Fruit fly (Drosophila melanogaster) whole organism, embryonic: ENCODE measurements around the gene CG13144.

Experiments used
- BtbVII ChIP-seq: fragments of 200-800 bp; sonication (Bioruptor generic); optimal IDR thresholded peaks from 3 replicates; lab custom pipeline; 2017; ENCODE audit warnings: missing biosample characterization, mild to moderate bottlenecking, missing genetic modification characterization
- CG10274 ChIP-seq: fragments of 200-800 bp; sonication (Bioruptor generic); optimal IDR thresholded peaks from 3 replicates; lab custom pipeline; 2017; ENCODE audit warnings: missing biosample characterization, mild to moderate bottlenecking, missing genetic modification characterization
- CG11093 ChIP-seq: fragments of 200-800 bp; sonication (Bioruptor generic); IDR thresholded peaks from 3 replicates; pipeline ENCODE4 v1.3.6; 2022; ENCODE audit warnings: missing biosample characterization, missing genetic modification characterization
- CG15269 ChIP-seq: fragments of 200-800 bp; sonication (Bioruptor generic); optimal IDR thresholded peaks from 2 replicates; lab custom pipeline; 2018; ENCODE audit warnings: missing biosample characterization, mild to moderate bottlenecking, missing genetic modification characterization, moderate library complexity
- CG15479 ChIP-seq: fragments of 200-800 bp; sonication (Bioruptor generic); optimal IDR thresholded peaks from 3 replicates; lab custom pipeline; 2019; ENCODE audit warnings: missing biosample characterization, mild to moderate bottlenecking, missing genetic modification characterization, moderate library complexity
- CG1647 ChIP-seq: fragments of 200-800 bp; sonication (Bioruptor generic); optimal IDR thresholded peaks from 3 replicates; lab custom pipeline; 2016; ENCODE audit warnings: missing biosample characterization, missing genetic modification characterization
- CG16779 ChIP-seq: fragments of 200-800 bp; sonication (Bioruptor generic); IDR thresholded peaks from 2 replicates; pipeline ENCODE4 v1.3.6; 2022; ENCODE audit warnings: missing biosample characterization, missing genetic modification characterization
- CG17359 ChIP-seq: fragments of 200-800 bp; sonication (Bioruptor generic); optimal IDR thresholded peaks from 3 replicates; lab custom pipeline; 2018; ENCODE audit warnings: missing biosample characterization, mild to moderate bottlenecking, missing genetic modification characterization, moderate library complexity
- CG1792 ChIP-seq: fragments of 200-800 bp; sonication (Bioruptor generic); optimal IDR thresholded peaks from 2 replicates; lab custom pipeline; 2016; ENCODE audit warnings: missing biosample characterization, missing genetic modification characterization
- CG18011 ChIP-seq: fragments of 200-800 bp; sonication (Bioruptor generic); optimal IDR thresholded peaks from 2 replicates; lab custom pipeline; 2017; ENCODE audit warnings: missing biosample characterization, missing genetic modification characterization, mild to moderate bottlenecking, moderate library complexity, missing genotype
- CG2889 ChIP-seq: fragments of 200-800 bp; sonication (Bioruptor generic); IDR thresholded peaks from 3 replicates; pipeline ENCODE4 v1.3.6; 2022; ENCODE audit warnings: missing biosample characterization, missing genetic modification characterization
- CG30403 ChIP-seq: fragments of 200-800 bp; sonication (Bioruptor generic); optimal IDR thresholded peaks from 3 replicates; lab custom pipeline; 2016; ENCODE audit warnings: missing biosample characterization, missing genetic modification characterization
- CG31441 ChIP-seq: fragments of 200-800 bp; sonication (Bioruptor generic); IDR thresholded peaks from 2 replicates; pipeline ENCODE4 v1.3.6; 2022; ENCODE audit warnings: missing biosample characterization, missing genetic modification characterization
- CG3838 ChIP-seq: fragments of 200-800 bp; sonication (Bioruptor generic); optimal IDR thresholded peaks from 3 replicates; lab custom pipeline; 2016; ENCODE audit warnings: missing biosample characterization, missing genetic modification characterization
- CG5245 ChIP-seq: fragments of 200-800 bp; sonication (Bioruptor generic); optimal IDR thresholded peaks from 3 replicates; lab custom pipeline; 2016; ENCODE audit warnings: missing biosample characterization, missing genetic modification characterization
- CG6654 ChIP-seq: fragments of 200-800 bp; sonication (Bioruptor generic); optimal IDR thresholded peaks from 2 replicates; lab custom pipeline; 2017; ENCODE audit warnings: missing biosample characterization, mild to moderate bottlenecking, missing genetic modification characterization
- CG7271 ChIP-seq: fragments of 200-800 bp; sonication (Bioruptor generic); optimal IDR thresholded peaks from 2 replicates; lab custom pipeline; 2018; ENCODE audit warnings: missing biosample characterization, mild to moderate bottlenecking, missing genetic modification characterization, moderate library complexity
- CG7372 ChIP-seq: fragments of 200-800 bp; sonication (Bioruptor generic); IDR thresholded peaks from 2 replicates; pipeline ENCODE4 v1.3.6; 2022; ENCODE audit warnings: missing biosample characterization, missing genetic modification characterization
- CG9609 ChIP-seq: fragments of 200-800 bp; sonication (Bioruptor generic); optimal IDR thresholded peaks from 3 replicates; lab custom pipeline; 2016; ENCODE audit warnings: missing biosample characterization, missing genetic modification characterization
- CG9817 ChIP-seq: fragments of 200-800 bp; sonication (Bioruptor generic); optimal IDR thresholded peaks from 2 replicates; lab custom pipeline; 2018; ENCODE audit warnings: missing biosample characterization, mild to moderate bottlenecking, missing genetic modification characterization, moderate library complexity
- CG9876 ChIP-seq: fragments of 200-800 bp; sonication (Bioruptor generic); optimal IDR thresholded peaks from 2 replicates; lab custom pipeline; 2016; ENCODE audit warnings: missing biosample characterization, missing genetic modification characterization
- Deaf1 ChIP-seq: fragments of 200-800 bp; optimal IDR thresholded peaks from 3 replicates; lab custom pipeline; 2019; ENCODE audit warnings: missing biosample characterization, mild to moderate bottlenecking, missing genetic modification characterization, moderate library complexity
- Doc2 ChIP-seq: fragments of 200-800 bp; sonication (Bioruptor generic); IDR thresholded peaks from 2 replicates; pipeline ENCODE4 v1.3.6; 2022; ENCODE audit warnings: missing biosample characterization, missing genetic modification characterization
- Dref ChIP-seq: fragments of 200-800 bp; sonication (Bioruptor generic); IDR thresholded peaks from 2 replicates; pipeline ENCODE4 v1.3.6; 2022; ENCODE audit warnings: missing biosample characterization, missing genetic modification characterization
- Drgx ChIP-seq: fragments of 200-800 bp; sonication (Bioruptor generic); IDR thresholded peaks from 2 replicates; pipeline ENCODE4 v1.3.6; 2022; ENCODE audit warnings: missing biosample characterization, missing genetic modification characterization
- HHEX ChIP-seq: fragments of 200-800 bp; sonication (Bioruptor generic); optimal IDR thresholded peaks from 3 replicates; lab custom pipeline; 2017; ENCODE audit warnings: missing biosample characterization, mild to moderate bottlenecking, missing genetic modification characterization, missing genetic modification reagents
- HLH4C ChIP-seq: fragments of 200-800 bp; sonication (Bioruptor generic); IDR thresholded peaks from 3 replicates; pipeline ENCODE4 v1.3.6; 2022; ENCODE audit warnings: missing biosample characterization, missing genetic modification characterization; ENCODE audit not compliant: partially characterized antibody
- Hand ChIP-seq: fragments of 200-800 bp; sonication (Bioruptor generic); optimal IDR thresholded peaks from 2 replicates; lab custom pipeline; 2017; ENCODE audit warnings: mild to moderate bottlenecking, missing biosample characterization, missing genetic modification reagents, missing genetic modification characterization
- Hr3 ChIP-seq: fragments of 200-800 bp; sonication (Bioruptor generic); optimal IDR thresholded peaks from 3 replicates; lab custom pipeline; 2016; ENCODE audit warnings: missing biosample characterization, missing genetic modification characterization
- Mad ChIP-seq: fragments of 200-800 bp; sonication (Bioruptor generic); optimal IDR thresholded peaks from 2 replicates; lab custom pipeline; 2016; ENCODE audit warnings: missing biosample characterization, missing genetic modification characterization
- NK7.1 ChIP-seq: fragments of 200-800 bp; sonication (Bioruptor generic); optimal IDR thresholded peaks from 3 replicates; lab custom pipeline; 2016; ENCODE audit warnings: missing biosample characterization, missing genetic modification characterization
- Ptx1 ChIP-seq: fragments of 200-800 bp; sonication (Bioruptor generic); IDR thresholded peaks from 2 replicates; pipeline ENCODE4 v1.3.6; 2022; ENCODE audit warnings: missing biosample characterization, missing genetic modification characterization
- Spps ChIP-seq: fragments of 200-800 bp; sonication (Bioruptor generic); optimal IDR thresholded peaks from 2 replicates; lab custom pipeline; 2018; ENCODE audit warnings: missing biosample characterization, mild to moderate bottlenecking, missing genetic modification characterization
- ac ChIP-seq: fragments of 200-800 bp; sonication (Bioruptor generic); optimal IDR thresholded peaks from 3 replicates; lab custom pipeline; 2017; ENCODE audit warnings: missing biosample characterization, mild to moderate bottlenecking, missing genetic modification characterization
- bcd ChIP-seq: fragments of 200-800 bp; sonication (Bioruptor generic); optimal IDR thresholded peaks from 2 replicates; lab custom pipeline; 2017; ENCODE audit warnings: missing biosample characterization, mild to moderate bottlenecking, missing genetic modification characterization
- cato ChIP-seq: fragments of 200-800 bp; sonication (Bioruptor generic); optimal IDR thresholded peaks from 2 replicates; lab custom pipeline; 2016; ENCODE audit warnings: missing biosample characterization, missing genetic modification characterization, borderline replicate concordance
- chn ChIP-seq: fragments of 200-800 bp; sonication (Bioruptor generic); optimal IDR thresholded peaks from 2 replicates; lab custom pipeline; 2016; ENCODE audit warnings: missing biosample characterization, missing genetic modification characterization
- crc ChIP-seq: fragments of 200-800 bp; sonication (Bioruptor generic); optimal IDR thresholded peaks from 2 replicates; lab custom pipeline; 2016; ENCODE audit warnings: missing biosample characterization, missing genetic modification characterization
- dimm ChIP-seq: fragments of 200-800 bp; sonication (Bioruptor generic); IDR thresholded peaks from 2 replicates; pipeline ENCODE4 v1.3.6; 2022; ENCODE audit warnings: missing biosample characterization, missing genetic modification characterization
- eve ChIP-seq, 2 experiments: fragments of >200 bp; optimal IDR thresholded peaks; 2 replicates each; lab custom pipeline; 2017; ENCODE audit warnings: missing biosample characterization in 2 of 2, missing genetic modification characterization in 2 of 2
- grau ChIP-seq: fragments of 200-800 bp; optimal IDR thresholded peaks from 3 replicates; lab custom pipeline; 2019; ENCODE audit warnings: missing biosample characterization, mild to moderate bottlenecking, missing genetic modification characterization, moderate library complexity
- grn ChIP-seq: fragments of 200-800 bp; sonication (Bioruptor generic); optimal IDR thresholded peaks from 3 replicates; lab custom pipeline; 2017; ENCODE audit warnings: missing biosample characterization, missing genetic modification characterization
- hb ChIP-seq: fragments of 200-800 bp; sonication (Bioruptor generic); IDR thresholded peaks from 3 replicates; pipeline ENCODE4 v1.3.6; 2022; ENCODE audit warnings: missing biosample characterization, missing genetic modification characterization; ENCODE audit not compliant: partially characterized antibody
- insv ChIP-seq, 2 experiments: fragments of 200-800 bp; sonication (Bioruptor generic); optimal IDR thresholded peaks; 3 replicates each; lab custom pipeline; 2016 to 2018; ENCODE audit warnings: missing biosample characterization in 2 of 2, missing genetic modification characterization in 2 of 2
- kay ChIP-seq: fragments of 200-800 bp; sonication (Bioruptor generic); optimal IDR thresholded peaks from 2 replicates; lab custom pipeline; 2016; ENCODE audit warnings: missing biosample characterization, missing genetic modification characterization
- knrl ChIP-seq: fragments of 200-800 bp; sonication (Bioruptor generic); IDR thresholded peaks from 3 replicates; pipeline ENCODE4 v1.3.6; 2022; ENCODE audit warnings: missing biosample characterization, missing genetic modification characterization; ENCODE audit not compliant: partially characterized antibody
- luna ChIP-seq: fragments of 200-800 bp; sonication (Bioruptor generic); optimal IDR thresholded peaks from 2 replicates; lab custom pipeline; 2016; ENCODE audit warnings: missing biosample characterization, missing genetic modification characterization
- org-1 ChIP-seq: fragments of 200-800 bp; sonication (Bioruptor generic); optimal IDR thresholded peaks from 2 replicates; lab custom pipeline; 2017; ENCODE audit warnings: missing biosample characterization, missing genetic modification characterization
- stwl ChIP-seq: fragments of 200-800 bp; sonication (Bioruptor generic); optimal IDR thresholded peaks from 3 replicates; lab custom pipeline; 2018; ENCODE audit warnings: missing biosample characterization, mild to moderate bottlenecking, missing genetic modification characterization, moderate library complexity
- wdn ChIP-seq: fragments of 200-800 bp; sonication (Bioruptor generic); IDR thresholded peaks from 2 replicates; pipeline ENCODE4 v1.3.6; 2022; ENCODE audit warnings: missing biosample characterization, missing genetic modification characterization

CG13144 gene

DNA sequence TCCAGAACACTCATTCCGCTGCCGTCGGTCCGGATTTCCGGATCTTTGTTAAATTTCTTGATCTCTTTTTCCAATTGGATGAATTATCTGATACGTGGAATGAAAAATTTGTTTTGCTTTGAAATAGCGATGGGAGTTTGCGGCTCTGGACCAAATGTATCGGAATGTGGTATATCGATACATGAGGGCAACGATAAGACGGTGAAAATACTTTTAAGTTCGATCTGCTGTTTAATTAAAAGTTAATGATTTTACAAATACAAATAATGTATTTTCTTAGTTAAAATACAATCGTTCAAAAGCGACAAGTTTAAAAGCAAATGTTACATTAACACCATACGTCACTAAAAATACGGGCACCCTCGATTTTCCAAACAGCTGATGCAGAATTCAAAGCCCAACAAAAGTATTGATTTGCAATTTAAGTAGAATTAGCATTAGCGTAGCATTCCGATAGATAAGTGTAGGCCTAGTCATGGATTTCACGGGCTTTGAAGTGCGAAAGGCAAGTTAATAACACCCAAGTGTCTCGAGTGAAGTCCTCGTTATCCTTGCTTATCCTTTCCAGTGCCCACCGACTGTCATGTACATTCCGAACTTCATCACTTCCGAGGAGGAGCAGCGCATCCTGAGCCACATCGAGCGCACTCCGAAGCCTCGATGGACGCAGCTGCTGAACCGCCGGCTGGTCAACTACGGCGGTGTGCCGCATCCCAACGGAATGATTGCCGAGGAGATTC, 2.6 kb downstream of the CG13144 start, which contains the start of the genes Cog4 and CG6144 (continued):
- no peak for TF ChIP-seq CG1792 (GFP tag; lab: Kevin White, UChicago)
- no peak for TF ChIP-seq Deaf1 (tag; lab: Kevin White, UChicago)
- TF ChIP-seq Hand (GFP tag; lab: Kevin White, UChicago): no peak
- no peak for TF ChIP-seq CG7271 (tag; lab: Kevin White, UChicago)
- no peak for TF ChIP-seq CG3838 (GFP tag; lab: Kevin White, UChicago)
- TF ChIP-seq CG11093 (GFP tag; lab: Robert Waterston, UW): no peak
- no peak for TF ChIP-seq wdn
- TF ChIP-seq CG31441 (GFP tag; lab: Robert Waterston, UW): no peak
- TF ChIP-seq Drgx: no peak
- no peak for TF ChIP-seq NK7.1 (GFP tag; lab: Kevin White, UChicago)
- TF ChIP-seq CG10274 (GFP tag; lab: Kevin White, UChicago): no peak
- no peak for TF ChIP-seq CG16779 (GFP tag; lab: Robert Waterston, UW)
- TF ChIP-seq CG5245 (GFP tag; lab: Kevin White, UChicago): no peak
- TF ChIP-seq kay: peak; percentile 30
- peak; percentile 44 for TF ChIP-seq CG30403 (GFP tag; lab: Kevin White, UChicago)
- no peak for TF ChIP-seq eve (GFP tag; optimal IDR thresholded peaks at IDR 0.05; lab: Kevin White, UChicago)
- no peak for TF ChIP-seq grau (tag; lab: Kevin White, UChicago)
- TF ChIP-seq bcd (GFP tag; lab: Kevin White, UChicago): no peak
- no peak for TF ChIP-seq luna (GFP tag; lab: Kevin White, UChicago)
- TF ChIP-seq dimm (GFP tag; lab: Robert Waterston, UW): no peak
- TF ChIP-seq HLH4C (GFP tag; lab: Robert Waterston, UW): peak; percentile 79
- TF ChIP-seq BtbVII (GFP tag; lab: Kevin White, UChicago): no peak
- peak; percentile 34 for TF ChIP-seq stwl (tag; lab: Kevin White, UChicago)
- no peak for TF ChIP-seq CG18011 (GFP tag; lab: Kevin White, UChicago)
- no peak for TF ChIP-seq CG7372 (GFP tag; lab: Robert Waterston, UW)
- peak; percentile 80 for TF ChIP-seq Dref
- TF ChIP-seq grn (GFP tag; lab: Kevin White, UChicago): peak; percentile 63
- no peak for TF ChIP-seq CG2889 (GFP tag; lab: Robert Waterston, UW)
- no peak for TF ChIP-seq org-1 (GFP tag; lab: Kevin White, UChicago)
- TF ChIP-seq Mad (GFP tag; lab: Kevin White, UChicago): no peak
- peak; percentile 27; the same call in 2 of the 3 replicates for TF ChIP-seq hb (GFP tag; lab: Robert Waterston, UW)
- TF ChIP-seq Hr3 (GFP tag; lab: Kevin White, UChicago): no peak
- TF ChIP-seq knrl (GFP tag; lab: Robert Waterston, UW): peak; percentile 77
- no peak for TF ChIP-seq CG15479 (GFP tag; lab: Kevin White, UChicago)
- TF ChIP-seq CG6654 (GFP tag; lab: Kevin White, UChicago): no peak
- no peak for TF ChIP-seq CG1647 (GFP tag; lab: Kevin White, UChicago)
- TF ChIP-seq CG9817 (tag; lab: Kevin White, UChicago): no peak
- no peak for TF ChIP-seq Spps (tag; lab: Kevin White, UChicago)
- TF ChIP-seq CG9876 (GFP tag; lab: Kevin White, UChicago): no peak
- TF ChIP-seq CG9609: no peak
- TF ChIP-seq Doc2 (GFP tag; lab: Robert Waterston, UW): no peak
- TF ChIP-seq HHEX: no peak
- TF ChIP-seq chn (GFP tag; lab: Kevin White, UChicago): no peak
- TF ChIP-seq CG17359: no peak
- TF ChIP-seq CG15269: no peak
- TF ChIP-seq insv (GFP tag; optimal IDR thresholded peaks at IDR 0.05; lab: Kevin White, UChicago): peak in 1 of 2 experiments; percentile 86
- TF ChIP-seq crc (GFP tag; lab: Kevin White, UChicago): no peak
- TF ChIP-seq ac (GFP tag; lab: Kevin White, UChicago): no peak
- TF ChIP-seq Ptx1 (GFP tag; lab: Robert Waterston, UW): peak; percentile 19; the same call in 1 of the 2 replicates
- TF ChIP-seq cato (GFP tag; lab: Kevin White, UChicago): no peak
